Fruit fly (Drosophila melanogaster) whole organism, wandering third instar larva: ENCODE measurements around the gene ddbt.
A peak's percentile ranks its signal among the peaks of the same experiment; 100 is the strongest.

ENCODE experiments used
- Abd-B ChIP-seq: fragments of >200 bp; optimal IDR thresholded peaks from 2 replicates; lab custom pipeline; 2017; ENCODE audit warnings: missing biosample characterization, missing genetic modification characterization
- CG32264 ChIP-seq: fragments of 200-800 bp; sonication (Bioruptor generic); optimal IDR thresholded peaks from 2 replicates; lab custom pipeline; 2016; ENCODE audit warnings: missing biosample characterization, missing genetic modification characterization
- CG9705 ChIP-seq: fragments of 200-800 bp; sonication (Bioruptor generic); optimal IDR thresholded peaks from 2 replicates; lab custom pipeline; 2018; ENCODE audit warnings: missing biosample characterization, mild to moderate bottlenecking, missing genetic modification characterization
- Dfd ChIP-seq: fragments of >200 bp; optimal IDR thresholded peaks from 2 replicates; lab custom pipeline; 2017; ENCODE audit warnings: missing biosample characterization, missing genetic modification characterization
- Dif ChIP-seq: fragments of 200-275, 200-300 bp; sonication (Bioruptor generic); optimal IDR thresholded peaks from 2 replicates; lab custom pipeline; 2018; ENCODE audit warnings: missing biosample characterization, missing genetic modification characterization; ENCODE audit not compliant: partially characterized antibody
- GATAd ChIP-seq: sonication (Bioruptor generic); optimal IDR thresholded peaks from 2 replicates; lab custom pipeline; 2016; ENCODE audit warnings: missing biosample characterization, missing genetic modification characterization
- HLH106 ChIP-seq: fragments of 200-800 bp; optimal IDR thresholded peaks from 3 replicates; lab custom pipeline; 2019; ENCODE audit warnings: missing biosample characterization, mild to moderate bottlenecking, missing genetic modification characterization, moderate library complexity
- Hnf4 ChIP-seq: fragments of 200-800 bp; sonication (Bioruptor generic); optimal IDR thresholded peaks from 2 replicates; lab custom pipeline; 2016; ENCODE audit warnings: missing biosample characterization, mild to moderate bottlenecking, missing genetic modification characterization
- Hr83 ChIP-seq: fragments of 200-300 bp; sonication (Bioruptor generic); optimal IDR thresholded peaks from 2 replicates; lab custom pipeline; 2016; ENCODE audit warnings: missing biosample characterization, mild to moderate bottlenecking, missing genetic modification characterization, moderate library complexity; ENCODE audit not compliant: poor library complexity, severe bottlenecking
- Myc ChIP-seq: fragments of >200 bp; optimal IDR thresholded peaks from 2 replicates; lab custom pipeline; 2017
- N ChIP-seq: fragments of >200 bp; optimal IDR thresholded peaks from 2 replicates; lab custom pipeline; 2018; ENCODE audit warnings: missing biosample characterization, missing external identifiers, missing genetic modification characterization
- OdsH ChIP-seq: fragments of 200-800 bp; sonication (Bioruptor generic); optimal IDR thresholded peaks from 2 replicates; lab custom pipeline; 2016; ENCODE audit warnings: missing biosample characterization, mild to moderate bottlenecking, missing genetic modification characterization
- Rel ChIP-seq, 2 experiments: fragments of 200-800 bp; sonication (Bioruptor generic) in 1 of 2; optimal IDR thresholded peaks; 2 replicates in 1 of 2; 3 replicates in 1 of 2; lab custom pipeline; 2016 to 2019; ENCODE audit warnings: mild to moderate bottlenecking in 2 of 2, missing biosample characterization in 2 of 2, missing genetic modification characterization in 2 of 2, moderate library complexity in 1 of 2
- Sp1 ChIP-seq: fragments of 200-800 bp; sonication (Bioruptor generic); optimal IDR thresholded peaks from 3 replicates; lab custom pipeline; 2019; ENCODE audit warnings: missing biosample characterization, mild to moderate bottlenecking, missing genetic modification characterization, moderate library complexity
- Vsx2 ChIP-seq: fragments of 200-300, 225-300 bp; sonication (Bioruptor generic); optimal IDR thresholded peaks from 2 replicates; lab custom pipeline; 2018; ENCODE audit warnings: missing biosample characterization, missing genetic modification characterization; ENCODE audit not compliant: partially characterized antibody
- br ChIP-seq: fragments of 200-800 bp; sonication (Bioruptor generic); optimal IDR thresholded peaks from 2 replicates; lab custom pipeline; 2016; ENCODE audit warnings: missing biosample characterization, missing genetic modification characterization
- brk ChIP-seq: fragments of 200-800 bp; sonication (Bioruptor generic); optimal IDR thresholded peaks from 2 replicates; lab custom pipeline; 2016; ENCODE audit warnings: missing biosample characterization, mild to moderate bottlenecking, missing genetic modification characterization
- dl ChIP-seq, 2 experiments: fragments of 175-275, 200-275 bp in 1 of 2; fragments of 200-275 bp in 1 of 2; sonication (Bioruptor generic); optimal IDR thresholded peaks; lab custom pipeline; 2018; ENCODE audit warnings: mild to moderate bottlenecking in 2 of 2, missing biosample characterization in 2 of 2, missing genetic modification characterization in 2 of 2, moderate library complexity in 2 of 2; ENCODE audit not compliant: partially characterized antibody in 2 of 2, insufficient read depth in 1 of 2
- dmrt93B ChIP-seq: fragments of 200-800 bp; sonication (Bioruptor generic); optimal IDR thresholded peaks from 2 replicates; lab custom pipeline; 2018; ENCODE audit warnings: missing biosample characterization, mild to moderate bottlenecking, missing genetic modification characterization
- dsf ChIP-seq: sonication (Bioruptor generic); optimal IDR thresholded peaks from 2 replicates; lab custom pipeline; 2016; ENCODE audit warnings: missing biosample characterization, missing genetic modification characterization, borderline replicate concordance
- ey ChIP-seq: fragments of 200-800 bp; sonication (Bioruptor generic); optimal IDR thresholded peaks from 2 replicates; lab custom pipeline; 2016; ENCODE audit warnings: missing biosample characterization, missing genetic modification characterization
- foxo ChIP-seq, 2 experiments: fragments of 200-800 bp; sonication (Bioruptor generic); optimal IDR thresholded peaks; 2 replicates in 1 of 2; 3 replicates in 1 of 2; lab custom pipeline; 2016 to 2017; ENCODE audit warnings: missing biosample characterization in 2 of 2, missing genetic modification characterization in 2 of 2
- fru ChIP-seq: fragments of 200-800 bp; sonication (Bioruptor generic); optimal IDR thresholded peaks from 3 replicates; lab custom pipeline; 2016; ENCODE audit warnings: missing biosample characterization, mild to moderate bottlenecking, missing genetic modification characterization
- h ChIP-seq: fragments of 200-800 bp; sonication (Bioruptor generic); optimal IDR thresholded peaks from 3 replicates; lab custom pipeline; 2016; ENCODE audit warnings: missing biosample characterization, mild to moderate bottlenecking, missing genetic modification characterization
- jim ChIP-seq: fragments of 175-275, 200-325 bp; sonication (Bioruptor generic); optimal IDR thresholded peaks from 2 replicates; lab custom pipeline; 2016; ENCODE audit warnings: missing biosample characterization, mild to moderate bottlenecking, missing genetic modification characterization
- lola ChIP-seq: fragments of >200 bp; optimal IDR thresholded peaks from 2 replicates; lab custom pipeline; 2017; ENCODE audit warnings: missing biosample characterization, missing genetic modification characterization
- rgr ChIP-seq: fragments of 200-800 bp; sonication (Bioruptor generic); optimal IDR thresholded peaks from 3 replicates; lab custom pipeline; 2016; ENCODE audit warnings: missing biosample characterization, mild to moderate bottlenecking, missing genetic modification characterization
- sage ChIP-seq: fragments of 200-800 bp; sonication (Bioruptor generic); optimal IDR thresholded peaks from 2 replicates; lab custom pipeline; 2016; ENCODE audit warnings: missing biosample characterization, mild to moderate bottlenecking, missing genetic modification characterization
- sv ChIP-seq: fragments of 200-800 bp; sonication (Bioruptor generic); optimal IDR thresholded peaks from 3 replicates; lab custom pipeline; 2016; ENCODE audit warnings: missing biosample characterization, missing genetic modification characterization
- usp ChIP-seq: fragments of >200 bp; optimal IDR thresholded peaks from 2 replicates; lab custom pipeline; 2017; ENCODE audit warnings: missing biosample characterization, missing genetic modification characterization
- woc ChIP-seq: sonication (Bioruptor generic); optimal IDR thresholded peaks from 2 replicates; lab custom pipeline; 2016; ENCODE audit warnings: missing biosample characterization, mild to moderate bottlenecking, missing genetic modification characterization

ddbt gene

dm6 chr3L:319145-320009, 2.5 kb downstream of the ddbt start, which contains the start of gene fwd (continued):
- peak; percentile 90 for TF ChIP-seq N (GFP tag; lab: Kevin White, UChicago)
- no peak for TF ChIP-seq Dfd
- TF ChIP-seq Abd-B (GFP tag; lab: Kevin White, UChicago): peak; percentile 78
- no peak for TF ChIP-seq OdsH
- peak; percentile 31 for TF ChIP-seq Rel (GFP tag; optimal IDR thresholded peaks at IDR 0.05; lab: Kevin White, UChicago)
- TF ChIP-seq Rel (tag; optimal IDR thresholded peaks at IDR 0.05; lab: Kevin White, UChicago): peak; percentile 34
- no peak for TF ChIP-seq CG9705
- TF ChIP-seq dl (GFP tag; optimal IDR thresholded peaks at IDR 0.05; lab: Kevin White, UChicago; ENCODE audit: insufficient read depth in 1 of 2, partially characterized antibody in 2 of 2): no peak
- TF ChIP-seq Hr83 (GFP tag; lab: Kevin White, UChicago): peak; percentile 64
- no peak for TF ChIP-seq brk (GFP tag; lab: Kevin White, UChicago)
- TF ChIP-seq Hnf4 (GFP tag; lab: Kevin White, UChicago): peak; percentile 22
- TF ChIP-seq rgr (GFP tag; lab: Kevin White, UChicago): peak; percentile 22
- peak; percentile 16 for TF ChIP-seq HLH106 (tag; lab: Kevin White, UChicago)
- TF ChIP-seq Vsx2: no peak
- TF ChIP-seq, all 38 proteins: peak for 13

dm6 chr3L:320010-320337, 3.1 kb downstream of the ddbt start:
- TF ChIP-seq Hr83 (GFP tag; lab: Kevin White, UChicago): no peak
- TF ChIP-seq brk (GFP tag; lab: Kevin White, UChicago): no peak
- TF ChIP-seq rgr (GFP tag; lab: Kevin White, UChicago): no peak
- no peak for TF ChIP-seq CG9705
- no peak for TF ChIP-seq Vsx2
- TF ChIP-seq Rel (GFP tag; optimal IDR thresholded peaks at IDR 0.05; lab: Kevin White, UChicago): no peak
- no peak for TF ChIP-seq Rel (tag; optimal IDR thresholded peaks at IDR 0.05; lab: Kevin White, UChicago)
- no peak for TF ChIP-seq woc (GFP tag; lab: Kevin White, UChicago)
- TF ChIP-seq dsf (GFP tag; lab: Kevin White, UChicago): no peak
- TF ChIP-seq h (GFP tag; lab: Kevin White, UChicago): no peak
- no peak for TF ChIP-seq lola (GFP tag; lab: Kevin White, UChicago)
- TF ChIP-seq GATAd (GFP tag; lab: Kevin White, UChicago): no peak
- TF ChIP-seq sv (GFP tag; lab: Kevin White, UChicago): no peak
- TF ChIP-seq CG32264 (GFP tag; lab: Kevin White, UChicago): no peak
- no peak for TF ChIP-seq Dif
- TF ChIP-seq ey (GFP tag; lab: Kevin White, UChicago): no peak

- no peak for TF ChIP-seq br (GFP tag; lab: Kevin White, UChicago)
- no peak for TF ChIP-seq sage (GFP tag; lab: Kevin White, UChicago)
- no peak for TF ChIP-seq Abd-B (GFP tag; lab: Kevin White, UChicago)
- no peak for TF ChIP-seq Rel (GFP tag; optimal IDR thresholded peaks at IDR 0.05; lab: Kevin White, UChicago)
- TF ChIP-seq Rel (tag; optimal IDR thresholded peaks at IDR 0.05; lab: Kevin White, UChicago): no peak
- no peak for TF ChIP-seq dsf (GFP tag; lab: Kevin White, UChicago)
- no peak for TF ChIP-seq lola (GFP tag; lab: Kevin White, UChicago)
- no peak for TF ChIP-seq usp (GFP tag; lab: Kevin White, UChicago)
- no peak for TF ChIP-seq Hr83 (GFP tag; lab: Kevin White, UChicago)
- TF ChIP-seq brk (GFP tag; lab: Kevin White, UChicago): no peak
- no peak for TF ChIP-seq CG9705
- no peak for TF ChIP-seq rgr (GFP tag; lab: Kevin White, UChicago)
- no peak for TF ChIP-seq jim
- TF ChIP-seq Sp1 (GFP tag; lab: Kevin White, UChicago): no peak
- no peak for TF ChIP-seq sv (GFP tag; lab: Kevin White, UChicago)
- no peak for TF ChIP-seq Dif
- no peak for TF ChIP-seq foxo (GFP tag; optimal IDR thresholded peaks at IDR 0.05; lab: Kevin White, UChicago)
- TF ChIP-seq GATAd (GFP tag; lab: Kevin White, UChicago): no peak
Observed at dm6 chr3L:320798-321197, 3.9 kb downstream of the ddbt start.

- TF ChIP-seq sv (GFP tag; lab: Kevin White, UChicago) (no peak), dmrt93B (GFP tag; lab: Kevin White, UChicago) (no peak), fru (GFP tag; lab: Kevin White, UChicago) (no peak), Sp1 (GFP tag; lab: Kevin White, UChicago) (no peak), Abd-B (GFP tag; lab: Kevin White, UChicago) (no peak), Hnf4 (GFP tag; lab: Kevin White, UChicago) (no peak), jim (no peak), OdsH (no peak), ey (GFP tag; lab: Kevin White, UChicago) (no peak), Myc (lab: Kevin White, UChicago) (no peak)
Observed at dm6 chr3L:321495-321894, 4.6 kb downstream of the ddbt start.
